Worm (Caenorhabditis elegans) whole organism, young adult: ENCODE measurements around the gene cng-3.

Experiments
- B0019.2 ChIP-seq: fragments of 200-800 bp; sonication (Bioruptor generic); conservative IDR thresholded peaks from 2 replicates; pipeline ENCODE4 v1.3.6; 2022; ENCODE audit warnings: missing genetic modification reagents, missing genetic modification characterization, missing compliant biosample characterization
- B0261.1 ChIP-seq: sonication (generic microtip); optimal IDR thresholded peaks from 2 replicates; lab custom pipeline; 2016; ENCODE audit warnings: mild to moderate bottlenecking, missing genetic modification characterization, moderate library complexity, missing compliant biosample characterization
- B0336.3 ChIP-seq: fragments of 200-800 bp; sonication (Bioruptor generic); IDR thresholded peaks from 2 replicates; pipeline ENCODE4 v1.3.6; 2022; ENCODE audit warnings: missing genetic modification characterization, missing compliant biosample characterization
- D2030.7 ChIP-seq: fragments of 200-800 bp; sonication (Bioruptor generic); IDR thresholded peaks from 2 replicates; pipeline ENCODE4 v1.3.6; 2022; ENCODE audit warnings: missing genetic modification reagents, missing genetic modification characterization, missing compliant biosample characterization
- F22D6.2 ChIP-seq: sonication (generic microtip); optimal IDR thresholded peaks from 2 replicates; lab custom pipeline; 2016; ENCODE audit warnings: mild to moderate bottlenecking, missing genetic modification characterization, missing compliant biosample characterization
- F33H1.4 ChIP-seq: fragments of 200-800 bp; sonication (Bioruptor generic); IDR thresholded peaks from 2 replicates; pipeline ENCODE4 v1.3.6; 2022; ENCODE audit warnings: missing genetic modification reagents, missing genetic modification characterization, missing compliant biosample characterization
- F49E8.2 ChIP-seq: sonication (generic microtip); optimal IDR thresholded peaks from 3 replicates; lab custom pipeline; 2017; ENCODE audit warnings: missing genetic modification characterization, mild to moderate bottlenecking, missing compliant biosample characterization, antibody characterized with exemption, moderate library complexity; ENCODE audit not compliant: insufficient read depth
- K11D2.4 ChIP-seq: fragments of 200-800 bp; sonication (Bioruptor generic); IDR thresholded peaks from 2 replicates; pipeline ENCODE4 v1.3.6; 2022; ENCODE audit warnings: missing genetic modification reagents, missing genetic modification characterization, missing compliant biosample characterization
- Y56A3A.18 ChIP-seq: fragments of 200-800 bp; sonication (Bioruptor generic); IDR thresholded peaks from 2 replicates; pipeline ENCODE4 v1.3.6; 2022; ENCODE audit warnings: missing genetic modification reagents, missing genetic modification characterization, missing compliant biosample characterization
- ama-1 ChIP-seq, 3 experiments: fragments of 150-350 bp in 1 of 3; sonication (generic microtip) in 2 of 3; optimal IDR thresholded peaks; 2 replicates each; lab custom pipeline; 2014 to 2018; ENCODE audit warnings: missing biosample characterization in 2 of 3, missing genetic modification characterization in 2 of 3, missing genetic modification reagents in 2 of 3
- athp-1 ChIP-seq: sonication (generic microtip); optimal IDR thresholded peaks from 2 replicates; lab custom pipeline; 2017; ENCODE audit warnings: mild to moderate bottlenecking, missing genetic modification characterization, missing compliant biosample characterization
- attf-3 ChIP-seq: fragments of 200-800 bp; sonication (Bioruptor generic); conservative IDR thresholded peaks from 2 replicates; pipeline ENCODE4 v1.3.6; 2022; ENCODE audit warnings: missing genetic modification reagents, missing genetic modification characterization, missing compliant biosample characterization
- attf-6 ChIP-seq: fragments of 200-800 bp; sonication (Bioruptor generic); IDR thresholded peaks from 2 replicates; pipeline ENCODE4 v1.3.6; 2022; ENCODE audit warnings: missing genetic modification reagents, missing genetic modification characterization, missing compliant biosample characterization
- ceh-27 ChIP-seq: fragments of 200-800 bp; sonication (Bioruptor generic); optimal IDR thresholded peaks from 2 replicates; lab custom pipeline; 2018; ENCODE audit warnings: mild to moderate bottlenecking, missing genetic modification characterization, moderate library complexity, missing compliant biosample characterization
- die-1 ChIP-seq: sonication (generic microtip); optimal IDR thresholded peaks from 2 replicates; lab custom pipeline; 2016; ENCODE audit warnings: missing genotype, mild to moderate bottlenecking, missing genetic modification characterization, missing compliant biosample characterization
- dpff-1 ChIP-seq: sonication (generic microtip); optimal IDR thresholded peaks from 2 replicates; lab custom pipeline; 2017; ENCODE audit warnings: mild to moderate bottlenecking, missing genetic modification characterization, missing compliant biosample characterization
- dpl-1 ChIP-seq: fragments of 150-350 bp; optimal IDR thresholded peaks from 2 replicates; lab custom pipeline; 2014; ENCODE audit warnings: missing biosample characterization, missing genetic modification reagents, missing genetic modification characterization
- egl-44 ChIP-seq: fragments of 200-800 bp; sonication (Bioruptor generic); IDR thresholded peaks from 2 replicates; pipeline ENCODE4 v1.3.6; 2022; ENCODE audit warnings: missing genetic modification reagents, missing genetic modification characterization, missing compliant biosample characterization
- egrh-3 ChIP-seq: fragments of 200-800 bp; sonication (Bioruptor generic); IDR thresholded peaks from 2 replicates; pipeline ENCODE4 v1.3.6; 2022; ENCODE audit warnings: missing genetic modification reagents, missing genetic modification characterization, missing compliant biosample characterization
- ets-4 ChIP-seq: fragments of 200-800 bp; sonication (Bioruptor generic); optimal IDR thresholded peaks from 2 replicates; lab custom pipeline; 2018; ENCODE audit warnings: mild to moderate bottlenecking, missing genetic modification characterization, missing compliant biosample characterization
- fkh-3 ChIP-seq: sonication (generic microtip); optimal IDR thresholded peaks from 2 replicates; lab custom pipeline; 2016; ENCODE audit warnings: mild to moderate bottlenecking, missing genetic modification characterization, missing compliant biosample characterization
- let-526 ChIP-seq: fragments of 200-800 bp; sonication (Bioruptor generic); IDR thresholded peaks from 2 replicates; pipeline ENCODE4 v1.3.6; 2022; ENCODE audit warnings: missing genetic modification reagents, missing genetic modification characterization, missing compliant biosample characterization
- let-607 ChIP-seq, 2 experiments: fragments of 200-800 bp in 1 of 2; sonication (Bioruptor generic) in 1 of 2; sonication (generic microtip) in 1 of 2; optimal IDR thresholded peaks; 2 replicates each; lab custom pipeline; 2016 to 2018; ENCODE audit warnings: mild to moderate bottlenecking in 2 of 2, missing compliant biosample characterization in 2 of 2, missing genetic modification characterization in 2 of 2, moderate library complexity in 2 of 2, missing genotype in 1 of 2
- lin-26 ChIP-seq: fragments of 200-800 bp; sonication (Bioruptor generic); IDR thresholded peaks from 2 replicates; pipeline ENCODE4 v1.3.6; 2022; ENCODE audit warnings: missing genetic modification reagents, missing genetic modification characterization, missing compliant biosample characterization
- lin-54 ChIP-seq: fragments of 200-800 bp; sonication (Bioruptor generic); optimal IDR thresholded peaks from 2 replicates; lab custom pipeline; 2018; ENCODE audit warnings: mild to moderate bottlenecking, missing genetic modification characterization, missing compliant biosample characterization
- madf-10 ChIP-seq: sonication (generic microtip); optimal IDR thresholded peaks from 2 replicates; lab custom pipeline; 2016; ENCODE audit warnings: mild to moderate bottlenecking, missing genetic modification characterization, missing compliant biosample characterization
- madf-6 ChIP-seq: fragments of 200-800 bp; sonication (Bioruptor generic); IDR thresholded peaks from 2 replicates; pipeline ENCODE4 v1.3.6; 2022; ENCODE audit warnings: missing genetic modification reagents, missing genetic modification characterization, missing compliant biosample characterization
- madf-8 ChIP-seq: fragments of 200-800 bp; sonication (Bioruptor generic); conservative IDR thresholded peaks from 2 replicates; pipeline ENCODE4 v1.3.6; 2022; ENCODE audit warnings: missing genetic modification reagents, missing genetic modification characterization, missing compliant biosample characterization
- mcd-1 ChIP-seq: fragments of 200-800 bp; sonication (Bioruptor generic); IDR thresholded peaks from 2 replicates; pipeline ENCODE4 v1.3.6; 2022; ENCODE audit warnings: missing genetic modification reagents, missing genetic modification characterization, missing compliant biosample characterization
- nfya-1 ChIP-seq: sonication (generic microtip); optimal IDR thresholded peaks from 2 replicates; lab custom pipeline; 2017; ENCODE audit warnings: antibody characterized with exemption, missing compliant biosample characterization, missing genetic modification characterization, borderline replicate concordance; ENCODE audit not compliant: insufficient read depth
- nhr-27 ChIP-seq: fragments of 200-800 bp; sonication (Bioruptor generic); optimal IDR thresholded peaks from 2 replicates; lab custom pipeline; 2018; ENCODE audit warnings: mild to moderate bottlenecking, missing genetic modification characterization, moderate library complexity, missing compliant biosample characterization
- nhr-80 ChIP-seq: sonication (generic microtip); optimal IDR thresholded peaks from 2 replicates; lab custom pipeline; 2016; ENCODE audit warnings: missing genetic modification characterization, missing compliant biosample characterization
- pbrm-1 ChIP-seq: fragments of 200-800 bp; sonication (Bioruptor generic); IDR thresholded peaks from 2 replicates; pipeline ENCODE4 v1.3.6; 2022; ENCODE audit warnings: missing genetic modification reagents, missing genetic modification characterization, missing compliant biosample characterization
- snpc-1.3 ChIP-seq: sonication (generic microtip); optimal IDR thresholded peaks from 2 replicates; lab custom pipeline; 2017; ENCODE audit warnings: missing genetic modification characterization, mild to moderate bottlenecking, missing compliant biosample characterization, antibody characterized with exemption, moderate library complexity, missing genotype, missing genetic modification reagents; ENCODE audit not compliant: insufficient read depth
- snpc-4 ChIP-seq, 5 experiments: fragments of 150-350 bp in 1 of 5; sonication (generic microtip) in 4 of 5; optimal IDR thresholded peaks; 2 replicates each; lab custom pipeline; 2014 to 2018; ENCODE audit warnings: missing genetic modification characterization in 5 of 5, missing biosample characterization in 3 of 5, antibody characterized with exemption in 2 of 5, mild to moderate bottlenecking in 2 of 5, missing compliant biosample characterization in 2 of 5, missing genotype in 2 of 5, moderate library complexity in 2 of 5, missing genetic modification reagents in 1 of 5
- tbx-9 ChIP-seq: sonication (generic microtip); optimal IDR thresholded peaks from 2 replicates; lab custom pipeline; 2016; ENCODE audit warnings: borderline replicate concordance, missing genetic modification characterization, inconsistent platforms, missing compliant biosample characterization
- zim-3 ChIP-seq: sonication (generic microtip); optimal IDR thresholded peaks from 2 replicates; lab custom pipeline; 2017; ENCODE audit warnings: mild to moderate bottlenecking, missing genetic modification characterization, moderate library complexity, missing compliant biosample characterization
- ztf-18 ChIP-seq: sonication (generic microtip); optimal IDR thresholded peaks from 2 replicates; lab custom pipeline; 2016; ENCODE audit warnings: missing genotype, mild to moderate bottlenecking, missing genetic modification characterization, missing compliant biosample characterization
- ztf-22 ChIP-seq: fragments of 200-800 bp; sonication (Bioruptor generic); optimal IDR thresholded peaks from 2 replicates; lab custom pipeline; 2018; ENCODE audit warnings: mild to moderate bottlenecking, missing genetic modification characterization, moderate library complexity, missing compliant biosample characterization
- ztf-25 ChIP-seq: fragments of 200-800 bp; sonication (Bioruptor generic); IDR thresholded peaks from 2 replicates; pipeline ENCODE4 v1.3.6; 2022; ENCODE audit warnings: missing genetic modification reagents, missing genetic modification characterization, missing compliant biosample characterization
- ztf-26 ChIP-seq: sonication (generic microtip); optimal IDR thresholded peaks from 2 replicates; lab custom pipeline; 2017; ENCODE audit warnings: missing genetic modification characterization, missing compliant biosample characterization
- ztf-3 ChIP-seq: fragments of 200-800 bp; sonication (Bioruptor generic); optimal IDR thresholded peaks from 2 replicates; lab custom pipeline; 2018; ENCODE audit warnings: mild to moderate bottlenecking, missing genetic modification characterization, missing compliant biosample characterization

cng-3 gene

ce11 chrIV:9442106-9442532 lies 38.7 kb downstream of the cng-3 start (continued):
- TF ChIP-seq ztf-26 (tag; lab: Kevin White, UChicago): peak; percentile 81
- no peak for TF ChIP-seq attf-3 (GFP tag; lab: Robert Waterston, UW)
- peak; percentile 68 for TF ChIP-seq B0336.3 (GFP tag; lab: Robert Waterston, UW)
- no peak for TF ChIP-seq ztf-3 (GFP tag; lab: Kevin White, UChicago)
- TF ChIP-seq lin-54 (GFP tag; lab: Kevin White, UChicago): peak; percentile 36
- TF ChIP-seq lin-26 (GFP tag; lab: Robert Waterston, UW): 0 out of 2 replicates have a peak, but pooled peaks have one; percentile 20
- peak; percentile 36 for TF ChIP-seq ets-4 (GFP tag; lab: Kevin White, UChicago)
- TF ChIP-seq let-607 (tag; optimal IDR thresholded peaks at IDR 0.05; lab: Kevin White, UChicago): peak; percentile 64 to 86
- TF ChIP-seq snpc-4 (GFP tag; optimal IDR thresholded peaks at IDR 0.05; lab: Kevin White, UChicago): no peak
- TF ChIP-seq snpc-4 (tag; optimal IDR thresholded peaks at IDR 0.05; lab: Kevin White, UChicago): peak; percentile 18 to 83 (median 55)
- TF ChIP-seq athp-1 (tag; lab: Kevin White, UChicago): peak; percentile 30
- TF ChIP-seq madf-10 (tag; lab: Kevin White, UChicago): peak; percentile 35
- TF ChIP-seq, all 124 proteins: peak for 33

DNA sequence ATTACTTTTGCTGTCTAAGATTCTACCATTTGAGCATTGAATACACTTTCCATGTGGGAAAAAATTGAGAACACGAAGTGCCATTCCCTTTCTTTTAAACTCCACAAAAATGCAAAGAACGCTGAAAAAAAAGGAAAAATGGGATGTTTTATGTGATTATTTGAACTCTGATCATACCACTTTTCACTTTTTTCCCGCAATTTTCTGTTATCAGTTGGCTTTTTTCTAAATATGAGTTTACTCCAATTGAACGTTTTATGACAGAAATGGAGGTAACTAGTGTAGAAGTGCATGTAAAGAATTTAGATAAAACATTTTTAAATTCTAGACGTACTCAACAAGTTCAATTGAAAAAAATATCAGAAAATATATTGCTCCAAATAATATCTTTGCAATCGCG lies 39.4 kb downstream of the cng-3 start:
- no peak for TF ChIP-seq die-1
- no peak for TF ChIP-seq ztf-18
- peak; percentile 23 for TF ChIP-seq nhr-80 (tag; lab: Kevin White, UChicago)

ce11 chrIV:9440880-9441336 lies 39.9 kb downstream of the cng-3 start, which contains the start of gene idh-1:
TSS of gene idh-1 (minus strand) at chrIV:9441107.
- no peak for TF ChIP-seq dpff-1
- peak; percentile 23 for TF ChIP-seq tbx-9
- TF ChIP-seq attf-6: peak; percentile 59; the same call in 1 of the 2 replicates
- peak; percentile 11 for TF ChIP-seq ceh-27 (GFP tag; lab: Kevin White, UChicago)
- TF ChIP-seq pbrm-1 (GFP tag; lab: Robert Waterston, UW): peak; percentile 72
- TF ChIP-seq ztf-25: no peak
- TF ChIP-seq ztf-22 (GFP tag; lab: Kevin White, UChicago): no peak
- no peak for TF ChIP-seq nfya-1 (tag; lab: Kevin White, UChicago)
- TF ChIP-seq D2030.7: peak; percentile 87
- TF ChIP-seq ama-1 (optimal IDR thresholded peaks at IDR 0.05; lab: Kevin White, UChicago): peak; percentile 23
- no peak for TF ChIP-seq ama-1 (GFP tag; optimal IDR thresholded peaks at IDR 0.05; lab: Kevin White, UChicago)
- TF ChIP-seq F49E8.2 (tag; lab: Kevin White, UChicago): peak; percentile 13
- TF ChIP-seq madf-6: peak; percentile 92
- no peak for TF ChIP-seq let-526
- TF ChIP-seq snpc-4 (GFP tag; optimal IDR thresholded peaks at IDR 0.05; lab: Kevin White, UChicago): no peak
- peak; percentile 14 to 79 (median 38) for TF ChIP-seq snpc-4 (tag; optimal IDR thresholded peaks at IDR 0.05; lab: Kevin White, UChicago)
- peak; percentile 66; the same call in 1 of the 2 replicates for TF ChIP-seq B0019.2 (GFP tag; lab: Robert Waterston, UW)
- TF ChIP-seq Y56A3A.18: peak; percentile 37; the same call in 1 of the 2 replicates
- no peak for TF ChIP-seq B0261.1 (tag; lab: Kevin White, UChicago)
- TF ChIP-seq madf-8 (GFP tag; lab: Robert Waterston, UW): peak; percentile 83
- TF ChIP-seq nhr-27 (tag; lab: Kevin White, UChicago): no peak
- peak; percentile 71 for TF ChIP-seq F33H1.4 (GFP tag; lab: Robert Waterston, UW)
- TF ChIP-seq lin-54 (GFP tag; lab: Kevin White, UChicago): peak; percentile 89
- no peak for TF ChIP-seq fkh-3 (tag; lab: Kevin White, UChicago)
- peak; percentile 20 for TF ChIP-seq nhr-80 (tag; lab: Kevin White, UChicago)
- no peak for TF ChIP-seq egrh-3 (GFP tag; lab: Robert Waterston, UW)
- TF ChIP-seq mcd-1 (GFP tag; lab: Robert Waterston, UW): peak; percentile 68
- no peak for TF ChIP-seq K11D2.4 (GFP tag; lab: Robert Waterston, UW)
- TF ChIP-seq dpl-1: peak; percentile 88
- no peak for TF ChIP-seq F22D6.2 (tag; lab: Kevin White, UChicago)
- TF ChIP-seq snpc-1.3 (tag; lab: Kevin White, UChicago): peak; percentile 61
- TF ChIP-seq zim-3 (tag; lab: Kevin White, UChicago): peak; percentile 42
- TF ChIP-seq egl-44 (GFP tag; lab: Robert Waterston, UW): no peak
